Fruit fly (Drosophila melanogaster): ENCODE measurements around the gene CG7386.
A peak's percentile ranks its signal among the peaks of the same experiment; 100 is the strongest.

dm6 chr3L:6192822-6193555 lies 3.4 kb downstream of the CG7386 start, which contains the start of the genes Sf3b6 and Tnpo:
- TF ChIP-seq Ets96B (tag; optimal IDR thresholded peaks at IDR 0.05): peak; percentile 73
- peak; percentile 86 for TF ChIP-seq OdsH (GFP tag; optimal IDR thresholded peaks at IDR 0.05)
- peak; percentile 82 for TF ChIP-seq Ets21C (GFP tag; optimal IDR thresholded peaks at IDR 0.05)
- TF ChIP-seq CG3919 (GFP tag; optimal IDR thresholded peaks at IDR 0.05): no peak
- peak; percentile 79 for TF ChIP-seq Sox14 (GFP tag; optimal IDR thresholded peaks at IDR 0.05)
- peak; percentile 86 for TF ChIP-seq Hr39 (GFP tag; optimal IDR thresholded peaks at IDR 0.05)
- peak; percentile 73 for TF ChIP-seq CG10669 (GFP tag; optimal IDR thresholded peaks at IDR 0.05)

Data from whole organism, prepupa.